Worm (Caenorhabditis elegans): Measurements from ENCODE around the gene sssh-1.

The sssh-1 gene

ce11 chrX:14853712-14854217 is 22.0 kb upstream of the sssh-1 start, which contains the start of the genes C27C12.1 and C27C12.4 (continued):
- TF ChIP-seq syd-9 (tag; optimal IDR thresholded peaks at IDR 0.05) = peak; percentile 30
- peak; percentile 66 for TF ChIP-seq nfya-1 (tag; optimal IDR thresholded peaks at IDR 0.05)
- TF ChIP-seq ceh-31 (tag; optimal IDR thresholded peaks at IDR 0.05) = peak; percentile 89
- TF ChIP-seq unc-42 (tag; optimal IDR thresholded peaks at IDR 0.05) = peak; percentile 90
- peak; percentile 88 for TF ChIP-seq tbx-2 (tag; optimal IDR thresholded peaks at IDR 0.05)
- peak; percentile 33 for TF ChIP-seq ceh-30 (tag; optimal IDR thresholded peaks at IDR 0.05)
- TF ChIP-seq lim-6 (tag; optimal IDR thresholded peaks at IDR 0.05) = no peak
- no peak for TF ChIP-seq ceh-48 (tag; optimal IDR thresholded peaks at IDR 0.05)
- TF ChIP-seq fkh-10 (GFP tag; optimal IDR thresholded peaks at IDR 0.05) = no peak
- TF ChIP-seq rnt-1 (tag; optimal IDR thresholded peaks at IDR 0.05) = peak; percentile 56
- peak; percentile 53 for TF ChIP-seq unc-55 (GFP tag; optimal IDR thresholded peaks at IDR 0.05)
- peak; percentile 43 for TF ChIP-seq dve-1 (tag; optimal IDR thresholded peaks at IDR 0.05)
- no peak for TF ChIP-seq Y22D7AL.16 (tag; optimal IDR thresholded peaks at IDR 0.05)
- TF ChIP-seq ahr-1 (tag; optimal IDR thresholded peaks at IDR 0.05) = peak; percentile 39
- TF ChIP-seq odd-2 (tag; optimal IDR thresholded peaks at IDR 0.05) = no peak
- peak; percentile 75 for TF ChIP-seq C08G9.2 (tag; optimal IDR thresholded peaks at IDR 0.05)
- TF ChIP-seq lin-11 (tag; optimal IDR thresholded peaks at IDR 0.05) = no peak
- TF ChIP-seq pros-1 (tag; optimal IDR thresholded peaks at IDR 0.05) = peak; percentile 64
- no peak for TF ChIP-seq mec-3 (tag; optimal IDR thresholded peaks at IDR 0.05; ENCODE audit: borderline replicate concordance)
- no peak for TF ChIP-seq hlh-13 (GFP tag; optimal IDR thresholded peaks at IDR 0.05)
- TF ChIP-seq elt-2 (tag; optimal IDR thresholded peaks at IDR 0.05) = peak; percentile 53
- no peak for TF ChIP-seq K02D7.2 (tag; optimal IDR thresholded peaks at IDR 0.05)
- no peak for TF ChIP-seq elt-4 (tag; optimal IDR thresholded peaks at IDR 0.05)
- TF ChIP-seq ceh-34 (tag; optimal IDR thresholded peaks at IDR 0.05) = peak; percentile 44
- TF ChIP-seq sox-2 (GFP tag; IDR thresholded peaks at IDR 0.05) = no peak
- TF ChIP-seq ama-1 (optimal IDR thresholded peaks at IDR 0.05) = no peak
- TF ChIP-seq fax-1 (tag; optimal IDR thresholded peaks at IDR 0.05) = peak; percentile 38
- TF ChIP-seq ref-2 (tag; optimal IDR thresholded peaks at IDR 0.05) = peak; percentile 82
- no peak for TF ChIP-seq ceh-45 (GFP tag; IDR thresholded peaks at IDR 0.05)
- TF ChIP-seq gmeb-2 (tag; optimal IDR thresholded peaks at IDR 0.05) = no peak
- no peak for TF ChIP-seq dmd-4 (tag; optimal IDR thresholded peaks at IDR 0.05; ENCODE audit: borderline replicate concordance)
- TF ChIP-seq eyg-1 (tag; optimal IDR thresholded peaks at IDR 0.05) = no peak
- peak; percentile 81 for TF ChIP-seq ets-4 (tag; optimal IDR thresholded peaks at IDR 0.05)
- TF ChIP-seq fkh-6 (tag; optimal IDR thresholded peaks at IDR 0.05) = peak; percentile 63
- no peak for TF ChIP-seq ceh-9 (tag; optimal IDR thresholded peaks at IDR 0.05)
- TF ChIP-seq nhr-11 (tag; optimal IDR thresholded peaks at IDR 0.05) = no peak
- no peak for TF ChIP-seq T23F11.4 (GFP tag; optimal IDR thresholded peaks at IDR 0.05)
- TF ChIP-seq C38D4.7 (GFP tag; optimal IDR thresholded peaks at IDR 0.05) = no peak
- no peak for TF ChIP-seq unc-86 (tag; optimal IDR thresholded peaks at IDR 0.05)
- no peak for TF ChIP-seq pat-9 (tag; optimal IDR thresholded peaks at IDR 0.05)

ce11 chrX:14861752-14862151 is 14.0 kb upstream of the sssh-1 start, which contains the start of gene dmd-4:
TSS of gene dmd-4 (minus strand) at chrX:14861852.
- peak; percentile 82 for TF ChIP-seq dmd-4 (tag; optimal IDR thresholded peaks at IDR 0.05; ENCODE audit: borderline replicate concordance)
- TF ChIP-seq sdc-2 (tag; optimal IDR thresholded peaks at IDR 0.05) = no peak
- no peak for TF ChIP-seq syd-9 (tag; optimal IDR thresholded peaks at IDR 0.05)
- TF ChIP-seq ceh-30 (tag; optimal IDR thresholded peaks at IDR 0.05) = no peak
- no peak for TF ChIP-seq lim-6 (tag; optimal IDR thresholded peaks at IDR 0.05)
- TF ChIP-seq pax-1 (tag; optimal IDR thresholded peaks at IDR 0.05) = no peak

All from whole organism, late embryonic.